Fruit fly (Drosophila melanogaster) whole organism, embryonic: ENCODE data around the gene Eig71Ec.

Experiments used
- Atf6 ChIP-seq: fragments of 200-800 bp; sonication (Bioruptor generic); IDR thresholded peaks from 2 replicates; pipeline ENCODE4 v1.3.6; 2022; ENCODE audit warnings: missing biosample characterization, missing genetic modification characterization
- Bteb2 ChIP-seq: fragments of 200-800 bp; sonication (Bioruptor generic); optimal IDR thresholded peaks from 2 replicates; lab custom pipeline; 2016; ENCODE audit warnings: missing biosample characterization, missing genetic modification characterization
- CG12236 ChIP-seq: fragments of 200-800 bp; sonication (Bioruptor generic); optimal IDR thresholded peaks from 2 replicates; lab custom pipeline; 2016; ENCODE audit warnings: missing biosample characterization, missing genetic modification characterization
- CG13424 ChIP-seq: fragments of 200-800 bp; sonication (Bioruptor generic); optimal IDR thresholded peaks from 2 replicates; lab custom pipeline; 2019; ENCODE audit warnings: missing biosample characterization, mild to moderate bottlenecking, missing genetic modification characterization, moderate library complexity
- CG17568 ChIP-seq: fragments of 200-800 bp; sonication (Bioruptor generic); optimal IDR thresholded peaks from 2 replicates; lab custom pipeline; 2018; ENCODE audit warnings: missing biosample characterization, mild to moderate bottlenecking, missing genetic modification characterization, moderate library complexity
- CG18262 ChIP-seq: fragments of 200-800 bp; optimal IDR thresholded peaks from 3 replicates; lab custom pipeline; 2019; ENCODE audit warnings: missing biosample characterization, mild to moderate bottlenecking, missing genetic modification characterization, moderate library complexity
- CG18599 ChIP-seq: fragments of 200-800 bp; sonication (Bioruptor generic); optimal IDR thresholded peaks from 3 replicates; lab custom pipeline; 2017; ENCODE audit warnings: missing biosample characterization, missing genetic modification characterization, mild to moderate bottlenecking, moderate library complexity, missing genetic modification reagents
- CG2678 ChIP-seq: fragments of 200-800 bp; sonication (Bioruptor generic); optimal IDR thresholded peaks from 3 replicates; lab custom pipeline; 2019; ENCODE audit warnings: missing biosample characterization, mild to moderate bottlenecking, missing genetic modification characterization, moderate library complexity
- CG3281 ChIP-seq: fragments of 200-800 bp; sonication (Bioruptor generic); optimal IDR thresholded peaks from 3 replicates; lab custom pipeline; 2017; ENCODE audit warnings: missing biosample characterization, mild to moderate bottlenecking, missing genetic modification characterization
- CG4424 ChIP-seq: fragments of 200-800 bp; sonication (Bioruptor generic); optimal IDR thresholded peaks from 3 replicates; lab custom pipeline; 2016; ENCODE audit warnings: missing biosample characterization, missing genetic modification characterization
- CG4617 ChIP-seq: fragments of 200-800 bp; sonication (Bioruptor generic); optimal IDR thresholded peaks from 3 replicates; lab custom pipeline; 2016; ENCODE audit warnings: missing biosample characterization, missing genetic modification characterization, borderline replicate concordance
- CG4730 ChIP-seq: fragments of 200-800 bp; sonication (Bioruptor generic); IDR thresholded peaks from 2 replicates; pipeline ENCODE4 v1.3.6; 2022; ENCODE audit warnings: missing biosample characterization, missing genetic modification characterization
- CG7556 ChIP-seq: fragments of 200-800 bp; sonication (Bioruptor generic); optimal IDR thresholded peaks from 2 replicates; lab custom pipeline; 2017; ENCODE audit warnings: missing biosample characterization, mild to moderate bottlenecking, missing genetic modification characterization
- CG8089 ChIP-seq: fragments of 200-800 bp; sonication (Bioruptor generic); optimal IDR thresholded peaks from 3 replicates; lab custom pipeline; 2016; ENCODE audit warnings: missing biosample characterization, missing genetic modification characterization
- CG9437 ChIP-seq: fragments of 200-800 bp; sonication (Bioruptor generic); optimal IDR thresholded peaks from 2 replicates; lab custom pipeline; 2018; ENCODE audit warnings: missing biosample characterization, mild to moderate bottlenecking, missing genetic modification characterization
- Dfd ChIP-seq, 2 experiments: fragments of >200 bp; optimal IDR thresholded peaks; 2 replicates each; lab custom pipeline; 2017; ENCODE audit warnings: missing biosample characterization in 2 of 2, missing genetic modification characterization in 2 of 2
- ERR ChIP-seq: fragments of 200-800 bp; sonication (Bioruptor generic); optimal IDR thresholded peaks from 2 replicates; lab custom pipeline; 2016; ENCODE audit warnings: missing biosample characterization, missing genetic modification characterization
- Gsc ChIP-seq: fragments of 200-800 bp; sonication (Bioruptor generic); IDR thresholded peaks from 2 replicates; pipeline ENCODE4 v1.3.6; 2022; ENCODE audit warnings: missing biosample characterization, missing genetic modification characterization
- Hr3 ChIP-seq: fragments of 200-800 bp; sonication (Bioruptor generic); optimal IDR thresholded peaks from 3 replicates; lab custom pipeline; 2016; ENCODE audit warnings: missing biosample characterization, missing genetic modification characterization
- Max ChIP-seq: fragments of 200-800 bp; sonication (Bioruptor generic); optimal IDR thresholded peaks from 2 replicates; lab custom pipeline; 2016; ENCODE audit warnings: missing biosample characterization, mild to moderate bottlenecking, missing genetic modification characterization
- Meics ChIP-seq: fragments of 200-800 bp; sonication (Bioruptor generic); optimal IDR thresholded peaks from 2 replicates; lab custom pipeline; 2017; ENCODE audit warnings: missing biosample characterization, mild to moderate bottlenecking, missing genetic modification characterization
- Mes4 ChIP-seq: fragments of 200-800 bp; sonication (Bioruptor generic); optimal IDR thresholded peaks from 2 replicates; lab custom pipeline; 2016; ENCODE audit warnings: missing biosample characterization, missing genetic modification characterization
- NFAT ChIP-seq: fragments of 200-800 bp; sonication (Bioruptor generic); IDR thresholded peaks from 2 replicates; pipeline ENCODE4 v1.3.6; 2022; ENCODE audit warnings: missing biosample characterization, missing genetic modification characterization
- Nf-YC ChIP-seq: fragments of 200-800 bp; optimal IDR thresholded peaks from 3 replicates; lab custom pipeline; 2019; ENCODE audit warnings: missing biosample characterization, mild to moderate bottlenecking, missing genetic modification characterization, moderate library complexity
- Pdp1 ChIP-seq, 2 experiments: fragments of 200-800 bp; sonication (Bioruptor generic); optimal IDR thresholded peaks; 3 replicates each; lab custom pipeline; 2016; ENCODE audit warnings: missing biosample characterization in 2 of 2, missing genetic modification characterization in 2 of 2, mild to moderate bottlenecking in 1 of 2, moderate library complexity in 1 of 2
- Ravus ChIP-seq: fragments of 200-800 bp; sonication (Bioruptor generic); IDR thresholded peaks from 2 replicates; pipeline ENCODE4 v1.3.6; 2022; ENCODE audit warnings: missing biosample characterization, missing genetic modification characterization
- YL-1 ChIP-seq: fragments of 200-800 bp; sonication (Bioruptor generic); optimal IDR thresholded peaks from 3 replicates; lab custom pipeline; 2017; ENCODE audit warnings: missing biosample characterization, mild to moderate bottlenecking, missing genetic modification characterization
- abd-A ChIP-seq: fragments of 200-800 bp; sonication (Bioruptor generic); optimal IDR thresholded peaks from 3 replicates; lab custom pipeline; 2019; ENCODE audit warnings: missing biosample characterization, mild to moderate bottlenecking, missing genetic modification characterization, moderate library complexity
- chm ChIP-seq: fragments of 200-800 bp; sonication (Bioruptor generic); IDR thresholded peaks from 2 replicates; pipeline ENCODE4 v1.3.6; 2022; ENCODE audit warnings: missing biosample characterization, missing genetic modification characterization
- corto ChIP-seq: fragments of 200-800 bp; sonication (Bioruptor generic); optimal IDR thresholded peaks from 2 replicates; lab custom pipeline; 2016; ENCODE audit warnings: missing biosample characterization, mild to moderate bottlenecking, missing genetic modification characterization, moderate library complexity
- da ChIP-seq: fragments of 200-800 bp; sonication (Bioruptor generic); optimal IDR thresholded peaks from 2 replicates; lab custom pipeline; 2016; ENCODE audit warnings: missing biosample characterization, missing genetic modification characterization
- dysf ChIP-seq: fragments of 200-800 bp; sonication (Bioruptor generic); IDR thresholded peaks from 3 replicates; pipeline ENCODE4 v1.3.6; 2022; ENCODE audit warnings: missing biosample characterization, missing genetic modification characterization
- exex ChIP-seq: fragments of 200-800 bp; sonication (Bioruptor generic); optimal IDR thresholded peaks from 4 replicates; lab custom pipeline; 2018; ENCODE audit warnings: missing biosample characterization, mild to moderate bottlenecking, missing genetic modification characterization, moderate library complexity
- fd102C ChIP-seq: fragments of 200-800 bp; sonication (Bioruptor generic); optimal IDR thresholded peaks from 2 replicates; lab custom pipeline; 2018; ENCODE audit warnings: missing biosample characterization, mild to moderate bottlenecking, missing genetic modification characterization, moderate library complexity
- fd64A ChIP-seq: fragments of 200-800 bp; sonication (Bioruptor generic); optimal IDR thresholded peaks from 3 replicates; lab custom pipeline; 2018; ENCODE audit warnings: missing biosample characterization, mild to moderate bottlenecking, missing genetic modification characterization
- fru ChIP-seq: fragments of >200 bp; optimal IDR thresholded peaks from 2 replicates; lab custom pipeline; 2017
- ftz-f1 ChIP-seq: fragments of 200-800 bp; sonication (Bioruptor generic); optimal IDR thresholded peaks from 2 replicates; lab custom pipeline; 2016; ENCODE audit warnings: missing biosample characterization, missing genetic modification characterization
- gfzf ChIP-seq: fragments of 200-800 bp; sonication (Bioruptor generic); optimal IDR thresholded peaks from 2 replicates; lab custom pipeline; 2016; ENCODE audit warnings: missing biosample characterization, mild to moderate bottlenecking, missing genetic modification characterization, moderate library complexity
- gro ChIP-seq: fragments of 200-800 bp; sonication (Bioruptor generic); optimal IDR thresholded peaks from 2 replicates; lab custom pipeline; 2016; ENCODE audit warnings: missing biosample characterization, missing genetic modification characterization
- insv ChIP-seq, 2 experiments: fragments of 200-800 bp; sonication (Bioruptor generic); optimal IDR thresholded peaks; 3 replicates each; lab custom pipeline; 2016 to 2018; ENCODE audit warnings: missing biosample characterization in 2 of 2, missing genetic modification characterization in 2 of 2
- kah ChIP-seq: fragments of 200-800 bp; sonication (Bioruptor generic); optimal IDR thresholded peaks from 2 replicates; lab custom pipeline; 2018; ENCODE audit warnings: missing biosample characterization, mild to moderate bottlenecking, missing genetic modification characterization
- lmd ChIP-seq: fragments of 200-800 bp; sonication (Bioruptor generic); IDR thresholded peaks from 2 replicates; pipeline ENCODE4 v1.3.6; 2022; ENCODE audit warnings: missing biosample characterization, missing genetic modification characterization
- mam ChIP-seq: fragments of 200-800 bp; sonication (Bioruptor generic); optimal IDR thresholded peaks from 3 replicates; lab custom pipeline; 2016; ENCODE audit warnings: missing biosample characterization, missing genetic modification characterization
- nerfin-2 ChIP-seq: fragments of 200-800 bp; sonication (Bioruptor generic); IDR thresholded peaks from 2 replicates; pipeline ENCODE4 v1.3.6; 2022; ENCODE audit warnings: missing biosample characterization, missing genetic modification characterization; ENCODE audit not compliant: partially characterized antibody
- pnt ChIP-seq: fragments of 200-800 bp; sonication (Bioruptor generic); optimal IDR thresholded peaks from 3 replicates; lab custom pipeline; 2016; ENCODE audit warnings: missing biosample characterization, missing genetic modification characterization
- sc ChIP-seq, 3 experiments: fragments of >200 bp in 2 of 3; fragments of 200-800 bp in 1 of 3; sonication (Bioruptor generic) in 1 of 3; optimal IDR thresholded peaks; 2 replicates in 2 of 3; 3 replicates in 1 of 3; lab custom pipeline; 2017; ENCODE audit warnings: mild to moderate bottlenecking in 1 of 3, missing biosample characterization in 1 of 3, missing genetic modification characterization in 1 of 3, missing genetic modification reagents in 1 of 3
- scrt ChIP-seq: fragments of 200-800 bp; sonication (Bioruptor generic); optimal IDR thresholded peaks from 2 replicates; lab custom pipeline; 2018; ENCODE audit warnings: missing biosample characterization, mild to moderate bottlenecking, missing genetic modification characterization, moderate library complexity
- sisA ChIP-seq: fragments of 200-800 bp; sonication (Bioruptor generic); IDR thresholded peaks from 2 replicates; pipeline ENCODE4 v1.3.6; 2022; ENCODE audit warnings: missing biosample characterization, missing genetic modification characterization
- sna ChIP-seq: fragments of 200-800 bp; sonication (Bioruptor generic); IDR thresholded peaks from 2 replicates; pipeline ENCODE4 v1.3.6; 2022; ENCODE audit warnings: missing biosample characterization, missing genetic modification characterization; ENCODE audit not compliant: partially characterized antibody
- tin ChIP-seq: fragments of 200-800 bp; sonication (Bioruptor generic); optimal IDR thresholded peaks from 3 replicates; lab custom pipeline; 2016; ENCODE audit warnings: missing biosample characterization, missing genetic modification characterization
- twi ChIP-seq: fragments of 200-800 bp; optimal IDR thresholded peaks from 2 replicates; lab custom pipeline; 2019; ENCODE audit warnings: missing biosample characterization, mild to moderate bottlenecking, missing genetic modification characterization, moderate library complexity
- wor ChIP-seq: fragments of 200-800 bp; sonication (Bioruptor generic); IDR thresholded peaks from 2 replicates; pipeline ENCODE4 v1.3.6; 2022; ENCODE audit warnings: missing biosample characterization, missing genetic modification characterization

Eig71Ec gene

dm6 chr3L:15616490-15616889 is 35.6 kb downstream of the Eig71Ec start (continued):
- TF ChIP-seq lmd (GFP tag; lab: Robert Waterston, UW) (no peak), CG4424 (GFP tag; lab: Kevin White, UChicago) (no peak), sisA (GFP tag; lab: Robert Waterston, UW) (no peak), CG18599 (no peak), ERR (GFP tag; lab: Kevin White, UChicago) (no peak), pnt (GFP tag; lab: Kevin White, UChicago) (no peak), da (no peak), CG12236 (no peak), twi (tag; lab: Kevin White, UChicago) (no peak), CG18262 (tag; lab: Kevin White, UChicago) (peak; percentile 40), Dfd (GFP tag; optimal IDR thresholded peaks at IDR 0.05; lab: Kevin White, UChicago) (no peak), corto (no peak), chm (GFP tag; lab: Robert Waterston, UW) (no peak), dysf (GFP tag; lab: Robert Waterston, UW) (no peak), Pdp1 (GFP tag; optimal IDR thresholded peaks at IDR 0.05; lab: Kevin White, UChicago) (no peak), Max (GFP tag; lab: Kevin White, UChicago) (no peak), mam (GFP tag; lab: Kevin White, UChicago) (no peak), NFAT (GFP tag; lab: Robert Waterston, UW) (no peak), CG3281 (GFP tag; lab: Kevin White, UChicago) (no peak), CG2678 (tag; lab: Kevin White, UChicago) (peak; percentile 73), Atf6 (no peak), YL-1 (no peak), abd-A (tag; lab: Kevin White, UChicago) (no peak), fd64A (no peak), Ravus (GFP tag; lab: Robert Waterston, UW) (no peak), Bteb2 (GFP tag; lab: Kevin White, UChicago) (no peak), insv (GFP tag; optimal IDR thresholded peaks at IDR 0.05; lab: Kevin White, UChicago) (no peak), CG8089 (GFP tag; lab: Kevin White, UChicago) (no peak), CG13424 (tag; lab: Kevin White, UChicago) (peak; percentile 29), scrt (GFP tag; lab: Kevin White, UChicago) (no peak), tin (GFP tag; lab: Kevin White, UChicago) (no peak), Hr3 (GFP tag; lab: Kevin White, UChicago) (no peak), fd102C (GFP tag; lab: Kevin White, UChicago) (no peak), kah (GFP tag; lab: Kevin White, UChicago) (no peak), Meics (GFP tag; lab: Kevin White, UChicago) (peak; percentile 55), wor (no peak), CG17568 (GFP tag; lab: Kevin White, UChicago) (no peak), CG4617 (no peak), gro (GFP tag; lab: Kevin White, UChicago) (no peak), sna (GFP tag; lab: Robert Waterston, UW) (no peak), ftz-f1 (GFP tag; lab: Kevin White, UChicago) (no peak), fru (lab: Kevin White, UChicago) (no peak), sc (optimal IDR thresholded peaks at IDR 0.05; lab: Kevin White, UChicago) (no peak), sc (GFP tag; optimal IDR thresholded peaks at IDR 0.05; lab: Kevin White, UChicago) (no peak), exex (no peak), gfzf (GFP tag; lab: Kevin White, UChicago) (no peak), nerfin-2 (GFP tag; lab: Robert Waterston, UW) (no peak), CG4730 (GFP tag; lab: Robert Waterston, UW) (no peak), CG9437 (peak; percentile 32), Nf-YC (peak; percentile 16), Mes4 (GFP tag; lab: Kevin White, UChicago) (no peak), CG7556 (GFP tag; lab: Kevin White, UChicago) (peak; percentile 52), Gsc (GFP tag; lab: Robert Waterston, UW) (no peak)
